Fruit fly (Drosophila melanogaster) whole organism: ENCODE measurements around the gene loh.

Experiments
- CG8478 ChIP-seq: fragments of >200 bp; optimal IDR thresholded peaks from 2 replicates; lab custom pipeline; 2018; ENCODE audit warnings: inconsistent platforms
- Dll ChIP-seq: fragments of >200 bp; optimal IDR thresholded peaks from 2 replicates; lab custom pipeline; 2017
- EcR ChIP-seq, 2 experiments: fragments of >200 bp; optimal IDR thresholded peaks; 2 replicates each; lab custom pipeline; 2017; ENCODE audit warnings: missing biosample characterization in 2 of 2, missing genetic modification characterization in 2 of 2, missing genetic modification reagents in 2 of 2
- psq ChIP-seq: fragments of >200 bp; optimal IDR thresholded peaks from 2 replicates; lab custom pipeline; 2017
- usp ChIP-seq: fragments of >200 bp; optimal IDR thresholded peaks from 2 replicates; lab custom pipeline; 2017; ENCODE audit warnings: missing biosample characterization, missing genetic modification characterization, mixed read lengths

dm6 chr2L:10472257-10472656 lies 29.9 kb downstream of the loh start:
- TF ChIP-seq psq = no peak
- TF ChIP-seq EcR (GFP tag; optimal IDR thresholded peaks at IDR 0.05; lab: Kevin White, UChicago) = no peak
- no peak for TF ChIP-seq usp (GFP tag; lab: Kevin White, UChicago)
- no peak for TF ChIP-seq Dll (lab: Kevin White, UChicago)
- TF ChIP-seq CG8478 = no peak
